Worm (Caenorhabditis elegans): ENCODE results near the gene F52G3.7.

F52G3.7 gene

ce11 chrX:16930333-16930621 lies 33.4 kb upstream of the F52G3.7 start:
- TF ChIP-seq ama-1 (optimal IDR thresholded peaks at IDR 0.05) (peak; percentile 94), nhr-25 (tag; optimal IDR thresholded peaks at IDR 0.05) (peak; percentile 17), nhr-77 (tag; optimal IDR thresholded peaks at IDR 0.05) (no peak), snpc-4 (tag; optimal IDR thresholded peaks at IDR 0.05) (no peak)

DNA sequence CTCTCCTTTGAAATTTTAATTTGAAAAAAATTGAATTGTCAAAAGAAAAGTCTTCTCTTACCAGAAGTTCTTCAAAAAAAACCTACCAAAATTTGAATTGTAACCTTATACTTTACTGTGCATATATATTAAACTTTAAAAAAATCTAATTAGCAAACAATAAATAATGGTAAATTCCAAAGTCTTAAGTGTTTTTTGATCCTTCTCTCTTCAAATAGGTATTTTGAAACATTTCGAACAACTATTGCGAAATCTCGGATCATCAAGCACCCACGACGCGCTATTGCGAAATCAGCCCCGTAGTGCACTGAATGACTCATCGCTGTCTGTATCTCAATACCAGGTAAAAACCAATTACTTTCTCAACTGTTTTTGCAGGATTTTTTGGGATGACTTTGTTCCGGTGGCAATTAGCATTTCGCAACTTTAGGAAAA lies 33.0 kb upstream of the F52G3.7 start:
- peak; percentile 75 for TF ChIP-seq pha-4 (tag; optimal IDR thresholded peaks at IDR 0.05)
- no peak for TF ChIP-seq mdl-1 (tag; optimal IDR thresholded peaks at IDR 0.05)
- peak; percentile 77 for TF ChIP-seq nhr-43 (tag; optimal IDR thresholded peaks at IDR 0.05; ENCODE audit: poor library complexity, severe bottlenecking)
- TF ChIP-seq ceh-9 (tag; optimal IDR thresholded peaks at IDR 0.05), result no peak
- peak; percentile 92 for TF ChIP-seq fos-1 (tag; optimal IDR thresholded peaks at IDR 0.05)
- peak; percentile 91 for TF ChIP-seq egl-5 (tag; optimal IDR thresholded peaks at IDR 0.05)
- TF ChIP-seq elt-3 (tag; optimal IDR thresholded peaks at IDR 0.05), result peak in 2 of 3 experiments; percentile 60 to 94
- no peak for TF ChIP-seq sea-2 (GFP tag; optimal IDR thresholded peaks at IDR 0.05)
- no peak for TF ChIP-seq nhr-67 (tag; optimal IDR thresholded peaks at IDR 0.05)
- TF ChIP-seq nhr-25 (tag; optimal IDR thresholded peaks at IDR 0.05), result peak; percentile 99
- TF ChIP-seq egl-27 (tag; optimal IDR thresholded peaks at IDR 0.05), result no peak
- no peak for TF ChIP-seq ceh-28 (tag; optimal IDR thresholded peaks at IDR 0.05)
- no peak for TF ChIP-seq ceh-82 (tag; optimal IDR thresholded peaks at IDR 0.05)
- TF ChIP-seq unc-62 (GFP tag; optimal IDR thresholded peaks at IDR 0.05), result no peak
- TF ChIP-seq nhr-76 (tag; optimal IDR thresholded peaks at IDR 0.05), result peak; percentile 3
- TF ChIP-seq unc-39 (tag; optimal IDR thresholded peaks at IDR 0.05), result no peak
- TF ChIP-seq ztf-11 (tag; optimal IDR thresholded peaks at IDR 0.05), result peak; percentile 56
- TF ChIP-seq ZK546.5 (tag; optimal IDR thresholded peaks at IDR 0.05), result no peak
- TF ChIP-seq ztf-4 (tag; optimal IDR thresholded peaks at IDR 0.05), result peak; percentile 88
- TF ChIP-seq nhr-28 (tag; optimal IDR thresholded peaks at IDR 0.05), result no peak
- no peak for TF ChIP-seq tbx-2 (tag; optimal IDR thresholded peaks at IDR 0.05)
- no peak for TF ChIP-seq aly-2 (tag; optimal IDR thresholded peaks at IDR 0.05)
- peak in 1 of 2 experiments; percentile 61 for TF ChIP-seq eor-1 (tag; optimal IDR thresholded peaks at IDR 0.05)
- peak; percentile 85 for TF ChIP-seq jun-1 (tag; optimal IDR thresholded peaks at IDR 0.05)
- no peak for TF ChIP-seq nhr-77 (tag; optimal IDR thresholded peaks at IDR 0.05)
- TF ChIP-seq daf-12 (tag; optimal IDR thresholded peaks at IDR 0.05), result no peak
- no peak for TF ChIP-seq nhr-237 (tag; optimal IDR thresholded peaks at IDR 0.05)
- no peak for TF ChIP-seq snpc-4 (tag; optimal IDR thresholded peaks at IDR 0.05)
- TF ChIP-seq nhr-12 (tag; optimal IDR thresholded peaks at IDR 0.05), result no peak
- no peak for TF ChIP-seq hmg-11 (tag; optimal IDR thresholded peaks at IDR 0.05)
- TF ChIP-seq ceh-16 (tag; optimal IDR thresholded peaks at IDR 0.05), result peak; percentile 54
- TF ChIP-seq nfya-1 (tag; optimal IDR thresholded peaks at IDR 0.05; ENCODE audit: insufficient read depth), result peak; percentile 66
- TF ChIP-seq zag-1 (tag; optimal IDR thresholded peaks at IDR 0.05), result no peak
- peak; percentile 78 for TF ChIP-seq lsy-12 (tag; optimal IDR thresholded peaks at IDR 0.05)
- peak; percentile 29 for TF ChIP-seq nhr-11 (tag; optimal IDR thresholded peaks at IDR 0.05)
- TF ChIP-seq lin-39 (tag; optimal IDR thresholded peaks at IDR 0.05), result peak; percentile 85
- TF ChIP-seq pqm-1 (tag; optimal IDR thresholded peaks at IDR 0.05), result no peak
- peak; percentile 5 for TF ChIP-seq lin-15B (tag; optimal IDR thresholded peaks at IDR 0.05)
- TF ChIP-seq ama-1 (optimal IDR thresholded peaks at IDR 0.05), result peak; percentile 100
- TF ChIP-seq fkh-10 (GFP tag; optimal IDR thresholded peaks at IDR 0.05), result no peak
- peak; percentile 37 for TF ChIP-seq nhr-23 (tag; optimal IDR thresholded peaks at IDR 0.05)
- no peak for TF ChIP-seq elt-1 (tag; optimal IDR thresholded peaks at IDR 0.05)
- TF ChIP-seq skn-1 (tag; optimal IDR thresholded peaks at IDR 0.05), result peak; percentile 55
- TF ChIP-seq fkh-2 (tag; optimal IDR thresholded peaks at IDR 0.05), result no peak
- no peak for TF ChIP-seq R02D3.7 (tag; optimal IDR thresholded peaks at IDR 0.05)
- TF ChIP-seq mml-1 (tag; optimal IDR thresholded peaks at IDR 0.05), result no peak
- TF ChIP-seq elt-2 (tag; optimal IDR thresholded peaks at IDR 0.05), result peak; percentile 55
